Fruit fly (Drosophila melanogaster) whole organism, prepupa: Measurements from ENCODE around the gene RpL8.
A peak's percentile ranks its signal among the peaks of the same experiment; 100 is the strongest.

Experiments used
- CG10631 ChIP-seq: fragments of 200-800 bp; sonication (Bioruptor generic); optimal IDR thresholded peaks from 2 replicates; lab custom pipeline; 2016; ENCODE audit warnings: missing biosample characterization, missing genetic modification characterization
- CG10669 ChIP-seq: fragments of 200-800 bp; sonication (Bioruptor generic); optimal IDR thresholded peaks from 3 replicates; lab custom pipeline; 2018; ENCODE audit warnings: missing biosample characterization, mild to moderate bottlenecking, missing genetic modification characterization, moderate library complexity
- CG11294 ChIP-seq: fragments of 200-800 bp; sonication (Bioruptor generic); IDR thresholded peaks from 2 replicates; pipeline ENCODE4 v1.3.6; 2022; ENCODE audit warnings: missing biosample characterization, missing genetic modification characterization
- CG11762 ChIP-seq: fragments of 200-800 bp; sonication (Bioruptor generic); optimal IDR thresholded peaks from 3 replicates; lab custom pipeline; 2016; ENCODE audit warnings: missing biosample characterization, missing genetic modification characterization; ENCODE audit not compliant: insufficient read depth
- CG11902 ChIP-seq: fragments of 200-800 bp; sonication (Bioruptor generic); optimal IDR thresholded peaks from 3 replicates; lab custom pipeline; 2016; ENCODE audit warnings: missing biosample characterization, missing genetic modification characterization
- CG15336 ChIP-seq: fragments of 200-800 bp; sonication (Bioruptor generic); IDR thresholded peaks from 2 replicates; pipeline ENCODE4 v1.3.6; 2022; ENCODE audit warnings: missing biosample characterization, missing genetic modification characterization
- CG16779 ChIP-seq: fragments of 200-800 bp; sonication (Bioruptor generic); optimal IDR thresholded peaks from 3 replicates; lab custom pipeline; 2017; ENCODE audit warnings: missing biosample characterization, mild to moderate bottlenecking, missing genetic modification characterization
- CG3032 ChIP-seq: fragments of 200-800 bp; optimal IDR thresholded peaks from 2 replicates; lab custom pipeline; 2019; ENCODE audit warnings: missing biosample characterization, mild to moderate bottlenecking, missing genetic modification characterization, moderate library complexity
- CG32006 ChIP-seq: fragments of 200-800 bp; sonication (Bioruptor generic); optimal IDR thresholded peaks from 3 replicates; lab custom pipeline; 2017; ENCODE audit warnings: missing biosample characterization, mild to moderate bottlenecking, missing genetic modification characterization
- CG34406 ChIP-seq: fragments of 200-800 bp; sonication (Bioruptor generic); optimal IDR thresholded peaks from 3 replicates; lab custom pipeline; 2016; ENCODE audit warnings: missing biosample characterization, missing genetic modification characterization
- CG3919 ChIP-seq: fragments of 200-800 bp; sonication (Bioruptor generic); optimal IDR thresholded peaks from 3 replicates; lab custom pipeline; 2016; ENCODE audit warnings: missing biosample characterization, missing genetic modification characterization
- CG4318 ChIP-seq: fragments of 200-800 bp; sonication (Bioruptor generic); optimal IDR thresholded peaks from 3 replicates; lab custom pipeline; 2017; ENCODE audit warnings: missing biosample characterization, mild to moderate bottlenecking, missing genetic modification characterization
- CG6163 ChIP-seq: fragments of 200-800 bp; sonication (Bioruptor generic); IDR thresholded peaks from 3 replicates; pipeline ENCODE4 v1.3.6; 2022; ENCODE audit warnings: missing biosample characterization, missing genetic modification characterization
- CG6276 ChIP-seq: fragments of 200-800 bp; sonication (Bioruptor generic); optimal IDR thresholded peaks from 2 replicates; lab custom pipeline; 2017; ENCODE audit warnings: missing biosample characterization, mild to moderate bottlenecking, missing genetic modification characterization
- CG6792 ChIP-seq: fragments of 200-800 bp; sonication (Bioruptor generic); optimal IDR thresholded peaks from 3 replicates; lab custom pipeline; 2016; ENCODE audit warnings: missing biosample characterization, missing genetic modification characterization
- CG7368 ChIP-seq: fragments of 200-800 bp; sonication (Bioruptor generic); optimal IDR thresholded peaks from 3 replicates; lab custom pipeline; 2016; ENCODE audit warnings: missing biosample characterization, missing genetic modification characterization
- CG8319 ChIP-seq: fragments of 200-800 bp; sonication (Bioruptor generic); optimal IDR thresholded peaks from 3 replicates; lab custom pipeline; 2016; ENCODE audit warnings: missing biosample characterization, missing genetic modification characterization
- CG8632 ChIP-seq: fragments of 200-800 bp; sonication (Bioruptor generic); optimal IDR thresholded peaks from 3 replicates; lab custom pipeline; 2016; ENCODE audit warnings: missing biosample characterization, missing genetic modification characterization
- CG9139 ChIP-seq: fragments of 200-800 bp; sonication (Bioruptor generic); optimal IDR thresholded peaks from 3 replicates; lab custom pipeline; 2017; ENCODE audit warnings: missing biosample characterization, mild to moderate bottlenecking, missing genetic modification characterization
- Eip75B ChIP-seq: fragments of 200-800 bp; sonication (Bioruptor generic); optimal IDR thresholded peaks from 3 replicates; lab custom pipeline; 2016; ENCODE audit warnings: missing biosample characterization, missing genetic modification characterization
- Eip78C ChIP-seq: fragments of 200-800 bp; sonication (Bioruptor generic); peaks from one replicate; lab custom pipeline; 2016; ENCODE audit warnings: missing biosample characterization, missing genetic modification characterization
- Ets96B ChIP-seq: fragments of 200-800 bp; optimal IDR thresholded peaks from 2 replicates; lab custom pipeline; 2019; ENCODE audit warnings: missing biosample characterization, mild to moderate bottlenecking, missing genetic modification characterization, moderate library complexity
- Gug ChIP-seq: fragments of 200-800 bp; sonication (Bioruptor generic); IDR thresholded peaks from 2 replicates; pipeline ENCODE4 v1.3.6; 2022; ENCODE audit warnings: missing biosample characterization, missing genetic modification characterization
- Hr38 ChIP-seq: sonication (Bioruptor generic); optimal IDR thresholded peaks from 2 replicates; lab custom pipeline; 2016; ENCODE audit warnings: missing biosample characterization, missing genetic modification characterization
- Hr39 ChIP-seq: fragments of 200-800 bp; sonication (Bioruptor generic); optimal IDR thresholded peaks from 2 replicates; lab custom pipeline; 2016; ENCODE audit warnings: missing biosample characterization, missing genetic modification characterization
- Hr4 ChIP-seq: fragments of 200-800 bp; sonication (Bioruptor generic); optimal IDR thresholded peaks from 3 replicates; lab custom pipeline; 2016; ENCODE audit warnings: missing biosample characterization, missing genetic modification characterization
- Lpt ChIP-seq: fragments of 200-800 bp; sonication (Bioruptor generic); optimal IDR thresholded peaks from 3 replicates; lab custom pipeline; 2016; ENCODE audit warnings: missing biosample characterization, missing genetic modification characterization
- Met ChIP-seq: fragments of 200-800 bp; sonication (Bioruptor generic); optimal IDR thresholded peaks from 3 replicates; lab custom pipeline; 2016; ENCODE audit warnings: missing biosample characterization, missing genetic modification characterization
- OdsH ChIP-seq: fragments of 200-800 bp; sonication (Bioruptor generic); optimal IDR thresholded peaks from 3 replicates; lab custom pipeline; 2016; ENCODE audit warnings: missing biosample characterization, missing genetic modification characterization
- Sox102F ChIP-seq: fragments of 200-800 bp; sonication (Bioruptor generic); optimal IDR thresholded peaks from 2 replicates; lab custom pipeline; 2016; ENCODE audit warnings: missing biosample characterization, mild to moderate bottlenecking, missing genetic modification characterization
- Sox14 ChIP-seq: fragments of 200-800 bp; sonication (Bioruptor generic); optimal IDR thresholded peaks from 3 replicates; lab custom pipeline; 2016; ENCODE audit warnings: missing biosample characterization, missing genetic modification characterization
- Sox15 ChIP-seq: fragments of 200-800 bp; sonication (Bioruptor generic); optimal IDR thresholded peaks from 3 replicates; lab custom pipeline; 2016; ENCODE audit warnings: missing biosample characterization, missing genetic modification characterization
- acj6 ChIP-seq: fragments of 200-800 bp; sonication (Bioruptor generic); optimal IDR thresholded peaks from 3 replicates; lab custom pipeline; 2016; ENCODE audit warnings: missing biosample characterization, missing genetic modification characterization
- dac ChIP-seq: fragments of 200-800 bp; sonication (Bioruptor generic); optimal IDR thresholded peaks from 2 replicates; lab custom pipeline; 2017; ENCODE audit warnings: missing biosample characterization, mild to moderate bottlenecking, missing genetic modification characterization
- esn ChIP-seq: fragments of 200-800 bp; sonication (Bioruptor generic); optimal IDR thresholded peaks from 2 replicates; lab custom pipeline; 2016; ENCODE audit warnings: missing biosample characterization, mild to moderate bottlenecking, missing genetic modification characterization, moderate library complexity
- fd85E ChIP-seq: fragments of 200-800 bp; sonication (Bioruptor generic); optimal IDR thresholded peaks from 3 replicates; lab custom pipeline; 2016; ENCODE audit warnings: missing biosample characterization, missing genetic modification characterization
- fkh ChIP-seq: fragments of 200-800 bp; sonication (Bioruptor generic); optimal IDR thresholded peaks from 3 replicates; lab custom pipeline; 2017; ENCODE audit warnings: missing biosample characterization, mild to moderate bottlenecking, missing genetic modification characterization, moderate library complexity
- lz ChIP-seq: fragments of 200-800 bp; sonication (Bioruptor generic); optimal IDR thresholded peaks from 3 replicates; lab custom pipeline; 2016; ENCODE audit warnings: missing biosample characterization, missing genetic modification characterization
- net ChIP-seq: fragments of 200-800 bp; sonication (Bioruptor generic); optimal IDR thresholded peaks from 3 replicates; lab custom pipeline; 2016; ENCODE audit warnings: missing biosample characterization, missing genetic modification characterization
- pdm3 ChIP-seq: fragments of 200-800 bp; sonication (Bioruptor generic); optimal IDR thresholded peaks from 3 replicates; lab custom pipeline; 2016; ENCODE audit warnings: missing biosample characterization, missing genetic modification characterization
- salr ChIP-seq, 2 experiments: fragments of 200-800 bp; sonication (Bioruptor generic); optimal IDR thresholded peaks; 3 replicates each; lab custom pipeline; 2016 to 2018; ENCODE audit warnings: missing biosample characterization in 2 of 2, missing genetic modification characterization in 2 of 2, mild to moderate bottlenecking in 1 of 2
- spab ChIP-seq: fragments of 200-800 bp; sonication (Bioruptor generic); optimal IDR thresholded peaks from 2 replicates; lab custom pipeline; 2017; ENCODE audit warnings: missing biosample characterization, mild to moderate bottlenecking, missing genetic modification characterization, missing genetic modification reagents
- ss ChIP-seq, 2 experiments: fragments of 200-800 bp; sonication (Bioruptor generic); optimal IDR thresholded peaks; 2 replicates in 1 of 2; 3 replicates in 1 of 2; lab custom pipeline; 2017 to 2018; ENCODE audit warnings: mild to moderate bottlenecking in 2 of 2, missing biosample characterization in 2 of 2, missing genetic modification characterization in 2 of 2, moderate library complexity in 1 of 2
- svp ChIP-seq: fragments of 200-800 bp; sonication (Bioruptor generic); peaks from one replicate; lab custom pipeline; 2016; ENCODE audit warnings: missing biosample characterization, missing genetic modification characterization
- topi ChIP-seq: fragments of 200-800 bp; sonication (Bioruptor generic); optimal IDR thresholded peaks from 3 replicates; lab custom pipeline; 2016; ENCODE audit warnings: missing biosample characterization, missing genetic modification characterization

RpL8 gene

DNA sequence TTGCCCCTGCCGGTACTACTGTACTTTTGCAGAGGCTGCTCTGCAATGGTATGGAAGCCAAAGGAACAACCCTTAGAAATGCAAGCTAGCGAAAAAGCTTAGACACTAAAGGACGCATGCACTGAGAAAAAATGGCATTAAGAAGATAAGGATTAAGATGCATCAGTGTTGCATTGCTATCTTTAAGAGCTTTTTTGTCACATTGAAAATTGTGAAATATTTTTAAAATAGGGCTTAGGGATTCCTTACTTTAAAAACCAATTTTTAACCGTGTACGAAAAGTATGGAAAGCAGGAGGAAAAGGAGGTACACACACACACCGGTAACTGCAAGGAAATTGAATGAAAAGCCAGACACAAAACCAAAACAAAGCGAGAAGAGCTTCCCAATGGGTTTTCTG is 38.3 kb upstream of the RpL8 start (continued):
- TF ChIP-seq CG11762 (GFP tag; lab: Kevin White, UChicago), result peak; percentile 58
- no peak for TF ChIP-seq svp
- peak; percentile 37 for TF ChIP-seq lz
- TF ChIP-seq CG10631, result peak; percentile 47
- TF ChIP-seq Sox15, result no peak
- TF ChIP-seq topi (GFP tag; lab: Kevin White, UChicago), result peak; percentile 67
- TF ChIP-seq fd85E (GFP tag; lab: Kevin White, UChicago), result no peak
- peak; percentile 46 for TF ChIP-seq pdm3
- TF ChIP-seq Hr39 (GFP tag; lab: Kevin White, UChicago), result peak; percentile 34
- peak; percentile 38 for TF ChIP-seq CG6276 (GFP tag; lab: Kevin White, UChicago)
- peak; percentile 36 for TF ChIP-seq CG11902 (GFP tag; lab: Kevin White, UChicago)
- TF ChIP-seq CG15336 (GFP tag; lab: Robert Waterston, UW), result peak; percentile 26; the same call in 1 of the 2 replicates
- TF ChIP-seq spab, result peak; percentile 56
- no peak for TF ChIP-seq fkh (GFP tag; lab: Kevin White, UChicago)

DNA sequence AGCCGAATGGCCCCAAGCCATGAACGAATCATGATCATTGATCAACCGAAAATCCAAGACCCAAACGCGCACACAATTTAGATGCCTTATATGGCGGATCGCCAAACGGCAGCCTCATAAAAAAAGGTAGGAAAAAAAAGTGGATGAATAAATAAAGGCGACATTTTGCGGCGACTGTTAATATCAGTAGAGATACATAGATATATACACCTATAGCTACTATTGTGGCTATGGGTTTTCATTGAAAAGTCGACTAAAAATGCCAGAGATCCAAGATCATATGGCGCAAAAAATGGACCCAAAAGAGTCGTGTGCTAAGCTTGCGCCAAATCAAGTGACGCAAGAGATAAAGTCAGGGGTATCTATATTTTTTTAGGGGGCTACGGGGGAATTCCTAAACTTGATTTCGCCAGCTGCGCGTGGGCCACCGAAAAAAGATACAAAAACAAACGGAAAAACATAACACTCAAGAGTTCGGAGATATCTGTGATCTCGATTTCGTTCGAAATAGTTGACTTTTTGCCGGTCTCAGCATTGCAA is 36.0 kb upstream of the RpL8 start:
- TF ChIP-seq Sox14 (GFP tag; lab: Kevin White, UChicago), result no peak
- no peak for TF ChIP-seq CG15336 (GFP tag; lab: Robert Waterston, UW)

DNA sequence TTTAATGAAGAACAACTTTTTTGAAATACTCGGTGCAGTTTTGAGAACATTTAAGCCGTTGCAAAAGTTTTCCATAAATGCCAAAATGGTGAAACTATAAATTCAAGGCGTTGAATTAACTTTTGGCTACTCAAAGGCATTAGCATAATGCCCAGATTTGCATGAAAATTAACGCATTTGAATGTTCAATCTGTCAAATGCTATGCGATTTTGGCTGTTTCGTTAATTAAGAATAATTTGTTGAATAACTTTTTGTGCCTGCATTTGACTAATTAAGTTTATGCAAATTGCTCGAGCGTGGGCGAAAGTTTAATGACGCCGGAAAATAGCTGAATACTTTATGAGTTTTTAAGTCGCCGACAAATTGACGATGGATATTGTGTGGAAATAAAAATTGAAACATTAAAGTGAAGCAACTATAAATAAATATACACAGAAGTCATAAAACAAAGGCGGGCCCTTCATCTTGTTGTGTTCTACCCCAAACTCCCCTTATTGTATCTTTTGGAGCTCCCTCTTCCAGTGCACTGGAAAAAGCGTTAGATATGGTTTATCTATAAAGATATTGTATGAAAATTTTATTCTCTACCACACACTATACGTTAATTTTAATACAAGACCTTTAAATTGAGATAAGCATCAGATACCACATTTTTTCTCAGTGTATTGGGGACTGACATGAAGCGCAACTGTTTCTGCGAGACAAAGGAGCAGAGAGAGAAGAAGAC is 35.0 kb upstream of the RpL8 start:
- TF ChIP-seq CG34406 (GFP tag; lab: Kevin White, UChicago) (peak; percentile 95), CG11902 (GFP tag; lab: Kevin White, UChicago) (peak; percentile 92), ss (GFP tag; optimal IDR thresholded peaks at IDR 0.05; lab: Kevin White, UChicago) (peak; percentile 86 to 96), pdm3 (peak; percentile 96), fkh (GFP tag; lab: Kevin White, UChicago) (no peak), dac (GFP tag; lab: Kevin White, UChicago) (no peak), CG11762 (GFP tag; lab: Kevin White, UChicago) (peak; percentile 82), Sox14 (GFP tag; lab: Kevin White, UChicago) (peak; percentile 98), Hr4 (peak; percentile 79), CG4318 (peak; percentile 55), CG16779 (tag; lab: Kevin White, UChicago) (peak; percentile 90), acj6 (peak; percentile 92), CG3919 (peak; percentile 96), Gug (GFP tag; lab: Robert Waterston, UW) (peak; percentile 75), Sox102F (GFP tag; lab: Kevin White, UChicago) (peak; percentile 96), esn (GFP tag; lab: Kevin White, UChicago) (peak; percentile 96), CG8319 (GFP tag; lab: Kevin White, UChicago) (peak; percentile 91), CG10669 (GFP tag; lab: Kevin White, UChicago) (peak; percentile 97), net (GFP tag; lab: Kevin White, UChicago) (peak; percentile 94), Met (GFP tag; lab: Kevin White, UChicago) (peak; percentile 95), salr (GFP tag; optimal IDR thresholded peaks at IDR 0.05; lab: Kevin White, UChicago) (peak; percentile 81 to 93), CG6163 (GFP tag; lab: Robert Waterston, UW) (peak; percentile 96), Eip78C (GFP tag; lab: Kevin White, UChicago) (peak; percentile 99), CG9139 (GFP tag; lab: Kevin White, UChicago) (peak; percentile 93), Sox15 (peak; percentile 92), lz (peak; percentile 95), Ets96B (peak; percentile 97), CG3032 (tag; lab: Kevin White, UChicago) (peak; percentile 97), CG32006 (GFP tag; lab: Kevin White, UChicago) (peak; percentile 74), CG6276 (GFP tag; lab: Kevin White, UChicago) (peak; percentile 71), Eip75B (peak; percentile 93), Lpt (GFP tag; lab: Kevin White, UChicago) (peak; percentile 65), CG11294 (GFP tag; lab: Robert Waterston, UW) (peak; percentile 19; the same call in 1 of the 2 replicates), CG8632 (peak; percentile 97), CG6792 (GFP tag; lab: Kevin White, UChicago) (peak; percentile 94), OdsH (GFP tag; lab: Kevin White, UChicago) (peak; percentile 91), CG10631 (peak; percentile 94), Hr38 (no peak), topi (GFP tag; lab: Kevin White, UChicago) (peak; percentile 96), CG7368 (GFP tag; lab: Kevin White, UChicago) (peak; percentile 93)
